Worm (Caenorhabditis elegans) whole organism, L1 larva: ENCODE data around the gene C56G2.9.

Experiments used
- C16A3.4 ChIP-seq: fragments of 150-350 bp; optimal IDR thresholded peaks from 2 replicates; lab custom pipeline; 2014; ENCODE audit warnings: missing biosample characterization, missing genetic modification characterization
- C34B4.2 ChIP-seq: sonication (generic microtip); optimal IDR thresholded peaks from 2 replicates; lab custom pipeline; 2017; ENCODE audit warnings: mild to moderate bottlenecking, missing genetic modification characterization, missing compliant biosample characterization
- F16B12.6 ChIP-seq: fragments of 150-350 bp; optimal IDR thresholded peaks from 2 replicates; lab custom pipeline; 2014; ENCODE audit warnings: missing biosample characterization, missing genetic modification characterization
- Y116A8C.19 ChIP-seq: sonication (generic microtip); optimal IDR thresholded peaks from 2 replicates; lab custom pipeline; 2016; ENCODE audit warnings: missing compliant biosample characterization, missing genetic modification characterization, borderline replicate concordance
- blmp-1 ChIP-seq: fragments of 150-350 bp; optimal IDR thresholded peaks from 2 replicates; lab custom pipeline; 2014; ENCODE audit warnings: missing biosample characterization, missing genetic modification characterization
- ceh-82 ChIP-seq, 3 experiments: fragments of 150-350 bp in 1 of 3; sonication (generic microtip) in 2 of 3; optimal IDR thresholded peaks; 2 replicates each; lab custom pipeline; 2014 to 2017; ENCODE audit warnings: missing biosample characterization in 3 of 3, missing genetic modification characterization in 3 of 3
- ceh-88 ChIP-seq: fragments of 200-800 bp; sonication (Bioruptor generic); IDR thresholded peaks from 2 replicates; pipeline ENCODE4 v1.3.6; 2022; ENCODE audit warnings: missing genetic modification characterization, missing compliant biosample characterization
- ces-1 ChIP-seq: fragments of 150-350 bp; optimal IDR thresholded peaks from 2 replicates; lab custom pipeline; 2014; ENCODE audit warnings: missing biosample characterization, missing genetic modification reagents, missing genetic modification characterization
- dpl-1 ChIP-seq, 3 experiments: fragments of 150-350 bp in 2 of 3; sonication (generic microtip) in 1 of 3; optimal IDR thresholded peaks; 2 replicates each; lab custom pipeline; 2014 to 2017; ENCODE audit warnings: missing biosample characterization in 3 of 3, missing genetic modification characterization in 3 of 3, missing genetic modification reagents in 3 of 3
- efl-1 ChIP-seq, 4 experiments: fragments of 150-350 bp; optimal IDR thresholded peaks in 3 of 4; peaks in 1 of 4; 1 replicate in 1 of 4; 2 replicates in 3 of 4; lab custom pipeline; 2014; ENCODE audit warnings: missing biosample characterization in 2 of 4, missing genetic modification characterization in 2 of 4, missing genetic modification reagents in 2 of 4
- elt-2 ChIP-seq: sonication (generic microtip); optimal IDR thresholded peaks from 2 replicates; lab custom pipeline; 2016; ENCODE audit warnings: missing genetic modification characterization, mild to moderate bottlenecking, inconsistent platforms, missing compliant biosample characterization, missing genetic modification reagents
- elt-3 ChIP-seq, 6 experiments: fragments of 150-350 bp in 1 of 6; sonication (generic microtip); optimal IDR thresholded peaks; 2 replicates each; lab custom pipeline; 2017 to 2018; ENCODE audit warnings: missing biosample characterization in 6 of 6, missing genetic modification characterization in 6 of 6, inconsistent platforms in 1 of 6
- fkh-10 ChIP-seq: sonication (generic microtip); optimal IDR thresholded peaks from 2 replicates; lab custom pipeline; 2017; ENCODE audit warnings: missing biosample characterization, missing genetic modification reagents, missing genetic modification characterization
- grh-1 ChIP-seq: fragments of 200-800 bp; sonication (Bioruptor generic); IDR thresholded peaks from 2 replicates; pipeline ENCODE4 v1.3.6; 2022; ENCODE audit warnings: missing genetic modification reagents, missing genetic modification characterization, missing compliant biosample characterization
- hlh-17 ChIP-seq: fragments of 200-800 bp; sonication (Bioruptor generic); optimal IDR thresholded peaks from 2 replicates; lab custom pipeline; 2018; ENCODE audit warnings: missing genetic modification characterization, mild to moderate bottlenecking, missing compliant biosample characterization, moderate library complexity, borderline replicate concordance
- hlh-4 ChIP-seq: sonication (generic microtip); optimal IDR thresholded peaks from 2 replicates; lab custom pipeline; 2016; ENCODE audit warnings: mild to moderate bottlenecking, missing genetic modification characterization, missing compliant biosample characterization
- hpl-2 ChIP-seq: fragments of 150-350 bp; optimal IDR thresholded peaks from 2 replicates; lab custom pipeline; 2014; ENCODE audit warnings: missing biosample characterization, missing genetic modification reagents, missing genetic modification characterization
- irx-1 ChIP-seq: sonication (generic microtip); optimal IDR thresholded peaks from 2 replicates; lab custom pipeline; 2016; ENCODE audit warnings: missing genetic modification characterization, missing compliant biosample characterization
- isw-1 ChIP-seq: fragments of 200-800 bp; sonication (Bioruptor generic); IDR thresholded peaks from 2 replicates; pipeline ENCODE4 v1.3.6; 2022; ENCODE audit warnings: missing genetic modification characterization, missing compliant biosample characterization
- jun-1 ChIP-seq: fragments of 150-350 bp; optimal IDR thresholded peaks from 2 replicates; lab custom pipeline; 2014; ENCODE audit warnings: missing biosample characterization, missing genetic modification reagents, missing genetic modification characterization
- lin-13 ChIP-seq: fragments of 150-350 bp; optimal IDR thresholded peaks from 2 replicates; lab custom pipeline; 2014; ENCODE audit warnings: missing biosample characterization, missing genetic modification reagents, missing genetic modification characterization
- lin-14 ChIP-seq: fragments of 200-800 bp; sonication (Bioruptor generic); optimal IDR thresholded peaks from 2 replicates; lab custom pipeline; 2018; ENCODE audit warnings: mild to moderate bottlenecking, missing genetic modification characterization, moderate library complexity, missing compliant biosample characterization
- lin-15B ChIP-seq: fragments of 150-350 bp; sonication (generic microtip); optimal IDR thresholded peaks from 3 replicates; lab custom pipeline; 2014; ENCODE audit warnings: missing biosample characterization, missing genetic modification characterization
- lin-35 ChIP-seq, 2 experiments: fragments of 150-350 bp; optimal IDR thresholded peaks; 2 replicates each; lab custom pipeline; 2014; ENCODE audit warnings: missing biosample characterization in 2 of 2, missing genetic modification characterization in 2 of 2, missing genetic modification reagents in 2 of 2
- lin-39 ChIP-seq: fragments of 150-350 bp; optimal IDR thresholded peaks from 2 replicates; lab custom pipeline; 2014; ENCODE audit warnings: missing biosample characterization, missing genetic modification reagents, missing genetic modification characterization
- lsy-2 ChIP-seq, 2 experiments: fragments of 150-350 bp; optimal IDR thresholded peaks; 2 replicates each; lab custom pipeline; 2014; ENCODE audit warnings: missing biosample characterization in 2 of 2, missing genetic modification characterization in 2 of 2
- mep-1 ChIP-seq: fragments of 150-350 bp; optimal IDR thresholded peaks from 2 replicates; lab custom pipeline; 2014; ENCODE audit warnings: missing biosample characterization, missing genetic modification characterization
- nhr-19 ChIP-seq: fragments of 200-800 bp; sonication (Bioruptor generic); conservative IDR thresholded peaks from 2 replicates; pipeline ENCODE4 v1.3.6; 2022; ENCODE audit warnings: missing genetic modification characterization, missing compliant biosample characterization
- nhr-237 ChIP-seq: fragments of 150-350 bp; optimal IDR thresholded peaks from 2 replicates; lab custom pipeline; 2014; ENCODE audit warnings: missing biosample characterization, missing genetic modification characterization
- nhr-47 ChIP-seq: sonication (generic microtip); optimal IDR thresholded peaks from 2 replicates; lab custom pipeline; 2016; ENCODE audit warnings: mild to moderate bottlenecking, missing genetic modification characterization, moderate library complexity, missing compliant biosample characterization
- nhr-71 ChIP-seq: sonication (generic microtip); optimal IDR thresholded peaks from 2 replicates; lab custom pipeline; 2016; ENCODE audit warnings: mild to moderate bottlenecking, missing genetic modification characterization, moderate library complexity, missing compliant biosample characterization
- nhr-76 ChIP-seq: sonication (generic microtip); optimal IDR thresholded peaks from 2 replicates; lab custom pipeline; 2017; ENCODE audit warnings: missing biosample characterization, missing genetic modification characterization
- nhr-77 ChIP-seq: fragments of 150-350 bp; optimal IDR thresholded peaks from 2 replicates; lab custom pipeline; 2014; ENCODE audit warnings: missing biosample characterization, missing genetic modification characterization
- nhr-90 ChIP-seq: sonication (generic microtip); optimal IDR thresholded peaks from 2 replicates; lab custom pipeline; 2016; ENCODE audit warnings: mild to moderate bottlenecking, missing genetic modification characterization, missing compliant biosample characterization; ENCODE audit not compliant: poor library complexity
- pax-3 ChIP-seq: fragments of 200-800 bp; sonication (Bioruptor generic); optimal IDR thresholded peaks from 2 replicates; lab custom pipeline; 2018; ENCODE audit warnings: mild to moderate bottlenecking, missing genetic modification characterization, moderate library complexity, missing compliant biosample characterization
- rnt-1 ChIP-seq: sonication (generic microtip); optimal IDR thresholded peaks from 2 replicates; lab custom pipeline; 2016; ENCODE audit warnings: mild to moderate bottlenecking, missing genetic modification characterization, moderate library complexity, missing compliant biosample characterization
- snu-23 ChIP-seq: sonication (generic microtip); optimal IDR thresholded peaks from 2 replicates; lab custom pipeline; 2016; ENCODE audit warnings: missing genetic modification characterization, missing compliant biosample characterization
- swsn-7 ChIP-seq: sonication (generic microtip); optimal IDR thresholded peaks from 2 replicates; lab custom pipeline; 2016; ENCODE audit warnings: missing genetic modification characterization, missing compliant biosample characterization
- tlp-1 ChIP-seq: fragments of 150-350 bp; optimal IDR thresholded peaks from 2 replicates; lab custom pipeline; 2014; ENCODE audit warnings: missing biosample characterization, missing genetic modification characterization
- unc-130 ChIP-seq: fragments of 150-350 bp; optimal IDR thresholded peaks from 2 replicates; lab custom pipeline; 2017; ENCODE audit warnings: missing biosample characterization, missing genetic modification characterization, inconsistent platforms
- vab-15 ChIP-seq: sonication (generic microtip); optimal IDR thresholded peaks from 2 replicates; lab custom pipeline; 2017; ENCODE audit warnings: missing genotype, mild to moderate bottlenecking, missing genetic modification characterization, missing compliant biosample characterization
- xbp-1 ChIP-seq: sonication (generic microtip); optimal IDR thresholded peaks from 2 replicates; lab custom pipeline; 2016; ENCODE audit warnings: missing genetic modification characterization, missing compliant biosample characterization
- zag-1 ChIP-seq: fragments of 150-350 bp; optimal IDR thresholded peaks from 2 replicates; lab custom pipeline; 2014; ENCODE audit warnings: missing biosample characterization, missing genetic modification characterization
- zip-4 ChIP-seq: fragments of 200-800 bp; sonication (Bioruptor generic); optimal IDR thresholded peaks from 2 replicates; lab custom pipeline; 2018; ENCODE audit warnings: mild to moderate bottlenecking, missing genetic modification characterization, moderate library complexity, missing compliant biosample characterization
- ztf-4 ChIP-seq: fragments of 150-350 bp; optimal IDR thresholded peaks from 2 replicates; lab custom pipeline; 2014; ENCODE audit warnings: missing biosample characterization, missing genetic modification characterization

C56G2.9 gene

ce11 chrIII:6307832-6308231 lies 35.3 kb downstream of the C56G2.9 start:
- peak; percentile 9 for TF ChIP-seq nhr-71
- TF ChIP-seq nhr-90 (tag; lab: Kevin White, UChicago), result no peak
- TF ChIP-seq lsy-2 (tag; optimal IDR thresholded peaks at IDR 0.05; lab: Kevin White, UChicago), result peak in 1 of 2 experiments; percentile 27
- TF ChIP-seq lin-14 (GFP tag; lab: Kevin White, UChicago), result peak; percentile 66
- peak; percentile 67 for TF ChIP-seq fkh-10 (GFP tag; lab: Kevin White, UChicago)
- no peak for TF ChIP-seq lin-13 (GFP tag; lab: Kevin White, UChicago)
- TF ChIP-seq, all 84 proteins: peak for 4

ce11 chrIII:6303787-6304186 lies 39.3 kb downstream of the C56G2.9 start:
- TF ChIP-seq lin-35 (GFP tag; optimal IDR thresholded peaks at IDR 0.05; lab: Kevin White, UChicago) (peak; percentile 7 to 62), tlp-1 (no peak), F16B12.6 (tag; lab: Kevin White, UChicago) (peak; percentile 46), lin-39 (tag; lab: Kevin White, UChicago) (no peak), nhr-90 (tag; lab: Kevin White, UChicago) (no peak), efl-1 (optimal IDR thresholded peaks at IDR 0.05; lab: Kevin White, UChicago) (peak; percentile 59), efl-1 (GFP tag; optimal IDR thresholded peaks at IDR 0.05 in 1 of 2; lab: Kevin White, UChicago) (peak; percentile 79 to 95), Y116A8C.19 (no peak), dpl-1 (GFP tag; optimal IDR thresholded peaks at IDR 0.05; lab: Kevin White, UChicago) (peak; percentile 7 to 68 (median 29)), hpl-2 (GFP tag; lab: Kevin White, UChicago) (no peak), C34B4.2 (tag; lab: Kevin White, UChicago) (no peak), ceh-88 (GFP tag; lab: Robert Waterston, UW) (peak; percentile 27; the same call in 1 of the 2 replicates)

- TF ChIP-seq C16A3.4 (peak; percentile 80), unc-130 (tag; lab: Kevin White, UChicago) (peak; percentile 89), nhr-237 (tag; lab: Kevin White, UChicago) (no peak), swsn-7 (tag; lab: Kevin White, UChicago) (peak; percentile 80), lin-14 (GFP tag; lab: Kevin White, UChicago) (peak; percentile 96), nhr-71 (peak; percentile 89), nhr-47 (tag; lab: Kevin White, UChicago) (peak; percentile 69), vab-15 (tag; lab: Kevin White, UChicago) (peak; percentile 23), ces-1 (no peak), C34B4.2 (tag; lab: Kevin White, UChicago) (no peak), snu-23 (GFP tag; lab: Kevin White, UChicago) (peak; percentile 94), nhr-76 (no peak), mep-1 (peak; percentile 91), efl-1 (optimal IDR thresholded peaks at IDR 0.05; lab: Kevin White, UChicago) (peak; percentile 80 to 84), efl-1 (GFP tag; optimal IDR thresholded peaks at IDR 0.05 in 1 of 2; lab: Kevin White, UChicago) (peak; percentile 73 to 97), isw-1 (GFP tag; lab: Robert Waterston, UW) (peak; percentile 67), ceh-82 (tag; optimal IDR thresholded peaks at IDR 0.05; lab: Kevin White, UChicago) (peak; percentile 28 to 80 (median 45)), jun-1 (tag; lab: Kevin White, UChicago) (peak; percentile 63), elt-3 (tag; optimal IDR thresholded peaks at IDR 0.05; lab: Kevin White, UChicago) (peak in 3 of 6 experiments; percentile 22 to 92 (median 88)), lin-15B (peak; percentile 37), lin-39 (tag; lab: Kevin White, UChicago) (peak; percentile 20), nhr-19 (GFP tag; lab: Robert Waterston, UW) (peak; percentile 76), elt-2 (peak; percentile 92), blmp-1 (tag; lab: Kevin White, UChicago) (peak; percentile 67), nhr-77 (tag; lab: Kevin White, UChicago) (peak; percentile 65), ztf-4 (tag; lab: Kevin White, UChicago) (peak; percentile 36), grh-1 (GFP tag; lab: Robert Waterston, UW) (peak; percentile 62), hlh-4 (tag; lab: Kevin White, UChicago) (no peak), pax-3 (tag; lab: Kevin White, UChicago) (peak; percentile 45), xbp-1 (peak; percentile 74), nhr-90 (tag; lab: Kevin White, UChicago) (peak; percentile 76), lsy-2 (tag; optimal IDR thresholded peaks at IDR 0.05; lab: Kevin White, UChicago) (peak; percentile 77 to 92), rnt-1 (tag; lab: Kevin White, UChicago) (peak; percentile 81), hlh-17 (no peak), zip-4 (GFP tag; lab: Kevin White, UChicago) (no peak), zag-1 (tag; lab: Kevin White, UChicago) (no peak), hpl-2 (GFP tag; lab: Kevin White, UChicago) (no peak), irx-1 (peak; percentile 66)
These were observed 39.9 kb downstream of the C56G2.9 start, which contains the start of gene F47D12.9 for ce11 chrIII:6303114-6303647. Gene F47D12.9, minus strand, starts transcription at chrIII:6303380.
